Worm (Caenorhabditis elegans) whole organism, mixed stage, embryonic: ENCODE measurements around the gene F58E2.5.

Experiments
- blmp-1 ChIP-seq: fragments of 150-350 bp; optimal IDR thresholded peaks from 2 replicates; lab custom pipeline; 2014; ENCODE audit warnings: missing biosample characterization, missing genetic modification characterization
- ceh-39 ChIP-seq: fragments of 150-350 bp; optimal IDR thresholded peaks from 2 replicates; lab custom pipeline; 2014; ENCODE audit warnings: missing biosample characterization, missing genetic modification characterization
- ces-1 ChIP-seq: fragments of 150-350 bp; optimal IDR thresholded peaks from 2 replicates; lab custom pipeline; 2014; ENCODE audit warnings: missing biosample characterization, missing genetic modification reagents, missing genetic modification characterization
- flh-1 ChIP-seq: fragments of 200-800 bp; sonication (Bioruptor generic); optimal IDR thresholded peaks from 2 replicates; lab custom pipeline; 2018; ENCODE audit warnings: mild to moderate bottlenecking, missing genetic modification characterization, moderate library complexity, missing compliant biosample characterization
- lsy-2 ChIP-seq: fragments of 150-350 bp; optimal IDR thresholded peaks from 2 replicates; lab custom pipeline; 2014; ENCODE audit warnings: missing biosample characterization, missing genetic modification characterization
- nhr-12 ChIP-seq: fragments of 150-350 bp; optimal IDR thresholded peaks from 2 replicates; lab custom pipeline; 2014; ENCODE audit warnings: missing biosample characterization, missing genetic modification characterization
- nhr-76 ChIP-seq: sonication (generic microtip); optimal IDR thresholded peaks from 2 replicates; lab custom pipeline; 2017; ENCODE audit warnings: missing biosample characterization, missing genetic modification characterization
- snpc-4 ChIP-seq: fragments of 150-350 bp; optimal IDR thresholded peaks from 2 replicates; lab custom pipeline; 2014; ENCODE audit warnings: missing biosample characterization, missing genetic modification characterization
- sptf-1 ChIP-seq: sonication (generic microtip); optimal IDR thresholded peaks from 2 replicates; lab custom pipeline; 2017; ENCODE audit warnings: mild to moderate bottlenecking, missing genetic modification characterization, moderate library complexity, missing compliant biosample characterization
- unc-62 ChIP-seq: fragments of 150-350 bp; optimal IDR thresholded peaks from 2 replicates; lab custom pipeline; 2014; ENCODE audit warnings: missing biosample characterization, missing genetic modification reagents, missing genetic modification characterization
- ztf-11 ChIP-seq: fragments of 150-350 bp; optimal IDR thresholded peaks from 2 replicates; lab custom pipeline; 2014; ENCODE audit warnings: missing biosample characterization, missing genetic modification characterization

DNA sequence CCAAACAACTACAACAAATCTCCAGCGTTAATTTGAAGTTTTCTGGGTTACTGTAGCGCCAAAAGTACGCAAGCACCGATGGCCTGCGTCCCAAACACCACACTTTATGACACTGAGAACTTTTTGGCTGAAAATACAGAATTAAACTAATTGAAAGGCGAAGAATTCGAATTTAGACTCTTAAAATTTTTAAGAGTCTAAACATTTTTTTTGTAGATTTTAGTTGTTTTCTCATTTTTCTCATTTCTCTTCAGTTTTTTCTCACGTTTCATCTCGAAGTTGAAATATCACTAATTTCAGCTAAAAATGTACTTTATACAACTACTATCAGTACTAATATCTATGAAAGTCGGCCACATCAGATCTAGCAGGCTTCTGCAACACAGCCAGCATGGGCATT lies 29.3 kb upstream of the F58E2.5 start, which contains the start of gene lgc-9:
- no peak for TF ChIP-seq lsy-2 (tag; lab: Kevin White, UChicago)
- no peak for TF ChIP-seq ceh-39
- no peak for TF ChIP-seq flh-1 (GFP tag; lab: Kevin White, UChicago)
- no peak for TF ChIP-seq snpc-4 (tag; lab: Kevin White, UChicago)
- TF ChIP-seq unc-62 (GFP tag; lab: Kevin White, UChicago) = no peak
- TF ChIP-seq nhr-12 (tag; lab: Kevin White, UChicago) = no peak
- no peak for TF ChIP-seq ztf-11 (tag; lab: Kevin White, UChicago)
- no peak for TF ChIP-seq sptf-1 (tag; lab: Kevin White, UChicago)
- TF ChIP-seq ces-1 (GFP tag; lab: Kevin White, UChicago) = no peak
- TF ChIP-seq blmp-1 (tag; lab: Kevin White, UChicago) = no peak
- TF ChIP-seq nhr-76 (tag; lab: Kevin White, UChicago) = no peak
